Fruit fly (Drosophila melanogaster) whole organism, embryonic: ENCODE measurements around the gene Mec2.

ENCODE experiments used
- Atf3 ChIP-seq: fragments of 200-800 bp; sonication (Bioruptor generic); optimal IDR thresholded peaks from 3 replicates; lab custom pipeline; 2016; ENCODE audit warnings: missing biosample characterization, missing genetic modification characterization
- CG10543 ChIP-seq: fragments of 200-800 bp; sonication (Bioruptor generic); optimal IDR thresholded peaks from 3 replicates; lab custom pipeline; 2017; ENCODE audit warnings: missing biosample characterization, mild to moderate bottlenecking, missing genetic modification characterization, moderate library complexity
- CG11456 ChIP-seq: fragments of 200-800 bp; sonication (Bioruptor generic); IDR thresholded peaks from 3 replicates; pipeline ENCODE4 v1.3.6; 2022; ENCODE audit warnings: missing biosample characterization, missing genetic modification characterization
- CG11504 ChIP-seq: fragments of 200-800 bp; sonication (Bioruptor generic); optimal IDR thresholded peaks from 3 replicates; lab custom pipeline; 2019; ENCODE audit warnings: missing biosample characterization, mild to moderate bottlenecking, missing genetic modification characterization, moderate library complexity
- CG11560 ChIP-seq: fragments of 200-800 bp; sonication (Bioruptor generic); IDR thresholded peaks from 3 replicates; pipeline ENCODE4 v1.3.6; 2022; ENCODE audit warnings: missing biosample characterization, missing genetic modification characterization
- CG14710 ChIP-seq: fragments of 200-800 bp; sonication (Bioruptor generic); optimal IDR thresholded peaks from 3 replicates; lab custom pipeline; 2019; ENCODE audit warnings: missing biosample characterization, mild to moderate bottlenecking, missing genetic modification characterization, moderate library complexity
- CG15696 ChIP-seq: fragments of 200-800 bp; sonication (Bioruptor generic); optimal IDR thresholded peaks from 2 replicates; lab custom pipeline; 2019; ENCODE audit warnings: missing biosample characterization, mild to moderate bottlenecking, missing genetic modification characterization, moderate library complexity
- CG16815 ChIP-seq: fragments of 200-800 bp; sonication (Bioruptor generic); optimal IDR thresholded peaks from 3 replicates; lab custom pipeline; 2017; ENCODE audit warnings: missing biosample characterization, mild to moderate bottlenecking, missing genetic modification characterization
- CG18011 ChIP-seq: fragments of 200-800 bp; sonication (Bioruptor generic); optimal IDR thresholded peaks from 2 replicates; lab custom pipeline; 2017; ENCODE audit warnings: missing biosample characterization, missing genetic modification characterization, mild to moderate bottlenecking, moderate library complexity, missing genotype
- CG18262 ChIP-seq: fragments of 200-800 bp; optimal IDR thresholded peaks from 3 replicates; lab custom pipeline; 2019; ENCODE audit warnings: missing biosample characterization, mild to moderate bottlenecking, missing genetic modification characterization, moderate library complexity
- CG3163 ChIP-seq: fragments of 200-800 bp; sonication (Bioruptor generic); optimal IDR thresholded peaks from 3 replicates; lab custom pipeline; 2016; ENCODE audit warnings: missing biosample characterization, missing genetic modification characterization
- CG32767 ChIP-seq: fragments of 200-800 bp; sonication (Bioruptor generic); IDR thresholded peaks from 2 replicates; pipeline ENCODE4 v1.3.6; 2022; ENCODE audit warnings: missing biosample characterization, missing genetic modification characterization
- CG3281 ChIP-seq: fragments of 200-800 bp; sonication (Bioruptor generic); optimal IDR thresholded peaks from 3 replicates; lab custom pipeline; 2017; ENCODE audit warnings: missing biosample characterization, mild to moderate bottlenecking, missing genetic modification characterization
- CG3995 ChIP-seq: fragments of 200-800 bp; sonication (Bioruptor generic); optimal IDR thresholded peaks from 3 replicates; lab custom pipeline; 2016; ENCODE audit warnings: missing biosample characterization, missing genetic modification characterization
- CG4820 ChIP-seq: fragments of 200-800 bp; sonication (Bioruptor generic); optimal IDR thresholded peaks from 3 replicates; lab custom pipeline; 2016; ENCODE audit warnings: missing biosample characterization, missing genetic modification characterization
- CG6654 ChIP-seq: fragments of 200-800 bp; sonication (Bioruptor generic); optimal IDR thresholded peaks from 2 replicates; lab custom pipeline; 2017; ENCODE audit warnings: missing biosample characterization, mild to moderate bottlenecking, missing genetic modification characterization
- CG7556 ChIP-seq: fragments of 200-800 bp; sonication (Bioruptor generic); optimal IDR thresholded peaks from 2 replicates; lab custom pipeline; 2017; ENCODE audit warnings: missing biosample characterization, mild to moderate bottlenecking, missing genetic modification characterization
- CG7839 ChIP-seq: fragments of 200-800 bp; sonication (Bioruptor generic); optimal IDR thresholded peaks from 3 replicates; lab custom pipeline; 2018; ENCODE audit warnings: missing biosample characterization, mild to moderate bottlenecking, missing genetic modification characterization, moderate library complexity
- Dbx ChIP-seq: fragments of 200-800 bp; sonication (Bioruptor generic); IDR thresholded peaks from 3 replicates; pipeline ENCODE4 v1.3.6; 2022; ENCODE audit warnings: missing biosample characterization, missing genetic modification characterization
- Dref ChIP-seq: fragments of 200-800 bp; sonication (Bioruptor generic); IDR thresholded peaks from 2 replicates; pipeline ENCODE4 v1.3.6; 2022; ENCODE audit warnings: missing biosample characterization, missing genetic modification characterization
- E2f2 ChIP-seq: fragments of 200-800 bp; sonication (Bioruptor generic); IDR thresholded peaks from 2 replicates; pipeline ENCODE4 v1.3.6; 2022; ENCODE audit warnings: missing biosample characterization, missing genetic modification characterization
- Gsc ChIP-seq: fragments of 200-800 bp; sonication (Bioruptor generic); IDR thresholded peaks from 2 replicates; pipeline ENCODE4 v1.3.6; 2022; ENCODE audit warnings: missing biosample characterization, missing genetic modification characterization
- Med ChIP-seq: fragments of 200-800 bp; sonication (Bioruptor generic); peaks from one replicate; lab custom pipeline; 2016; ENCODE audit warnings: missing biosample characterization, missing genetic modification characterization, mild to moderate bottlenecking, inconsistent platforms, moderate library complexity
- Mrtf ChIP-seq: fragments of 200-800 bp; sonication (Bioruptor generic); IDR thresholded peaks from 3 replicates; pipeline ENCODE4 v1.3.6; 2022; ENCODE audit warnings: missing biosample characterization, missing genetic modification characterization
- Oli ChIP-seq: fragments of 200-800 bp; sonication (Bioruptor generic); optimal IDR thresholded peaks from 2 replicates; lab custom pipeline; 2018; ENCODE audit warnings: missing biosample characterization, mild to moderate bottlenecking, missing genetic modification characterization, moderate library complexity
- PHDP ChIP-seq: fragments of 200-800 bp; sonication (Bioruptor generic); optimal IDR thresholded peaks from 3 replicates; lab custom pipeline; 2018; ENCODE audit warnings: missing biosample characterization, mild to moderate bottlenecking, missing genetic modification characterization, moderate library complexity
- Ravus ChIP-seq: fragments of 200-800 bp; sonication (Bioruptor generic); IDR thresholded peaks from 2 replicates; pipeline ENCODE4 v1.3.6; 2022; ENCODE audit warnings: missing biosample characterization, missing genetic modification characterization
- Rx ChIP-seq: fragments of 200-800 bp; sonication (Bioruptor generic); IDR thresholded peaks from 2 replicates; pipeline ENCODE4 v1.3.6; 2022; ENCODE audit warnings: missing biosample characterization, missing genetic modification characterization
- Six4 ChIP-seq: fragments of 200-800 bp; sonication (Bioruptor generic); optimal IDR thresholded peaks from 2 replicates; lab custom pipeline; 2016; ENCODE audit warnings: missing biosample characterization, missing genetic modification characterization
- Sry-β ChIP-seq: fragments of 200-800 bp; sonication (Bioruptor generic); optimal IDR thresholded peaks from 2 replicates; lab custom pipeline; 2018; ENCODE audit warnings: missing biosample characterization, mild to moderate bottlenecking, missing genetic modification characterization, moderate library complexity
- ap ChIP-seq: fragments of 200-800 bp; sonication (Bioruptor generic); IDR thresholded peaks from 2 replicates; pipeline ENCODE4 v1.3.6; 2022; ENCODE audit warnings: missing biosample characterization, missing genetic modification characterization
- cad ChIP-seq: fragments of >200 bp; optimal IDR thresholded peaks from 2 replicates; lab custom pipeline; 2017; ENCODE audit warnings: missing biosample characterization, missing genetic modification characterization
- cas ChIP-seq: fragments of 200-800 bp; sonication (Bioruptor generic); IDR thresholded peaks from 2 replicates; pipeline ENCODE4 v1.3.6; 2022; ENCODE audit warnings: missing biosample characterization, missing genetic modification characterization
- chif ChIP-seq, 2 experiments: fragments of 200-800 bp; sonication (Bioruptor generic); optimal IDR thresholded peaks; 3 replicates each; lab custom pipeline; 2016; ENCODE audit warnings: missing biosample characterization in 2 of 2, missing genetic modification characterization in 2 of 2
- crol ChIP-seq: fragments of 200-800 bp; sonication (Bioruptor generic); IDR thresholded peaks from 2 replicates; pipeline ENCODE4 v1.3.6; 2022; ENCODE audit warnings: missing biosample characterization, missing genetic modification characterization
- dmrt11E ChIP-seq: fragments of 200-800 bp; sonication (Bioruptor generic); optimal IDR thresholded peaks from 3 replicates; lab custom pipeline; 2018; ENCODE audit warnings: missing biosample characterization, mild to moderate bottlenecking, missing genetic modification characterization, moderate library complexity
- eyg ChIP-seq: fragments of 200-800 bp; sonication (Bioruptor generic); optimal IDR thresholded peaks from 3 replicates; lab custom pipeline; 2016; ENCODE audit warnings: missing biosample characterization, missing genetic modification characterization
- gem ChIP-seq: fragments of 200-800 bp; sonication (Bioruptor generic); optimal IDR thresholded peaks from 2 replicates; lab custom pipeline; 2019; ENCODE audit warnings: missing biosample characterization, mild to moderate bottlenecking, missing genetic modification characterization, moderate library complexity
- gsb-n ChIP-seq: fragments of 200-800 bp; sonication (Bioruptor generic); optimal IDR thresholded peaks from 3 replicates; lab custom pipeline; 2018; ENCODE audit warnings: missing biosample characterization, mild to moderate bottlenecking, missing genetic modification characterization
- knrl ChIP-seq: fragments of 200-800 bp; sonication (Bioruptor generic); IDR thresholded peaks from 3 replicates; pipeline ENCODE4 v1.3.6; 2022; ENCODE audit warnings: missing biosample characterization, missing genetic modification characterization; ENCODE audit not compliant: partially characterized antibody
- lola ChIP-seq, 3 experiments: fragments of >200 bp in 2 of 3; fragments of 200-800 bp in 1 of 3; sonication (Bioruptor generic) in 1 of 3; optimal IDR thresholded peaks; 2 replicates each; lab custom pipeline; 2017 to 2019; ENCODE audit warnings: missing biosample characterization in 3 of 3, missing genetic modification characterization in 3 of 3, mild to moderate bottlenecking in 1 of 3, moderate library complexity in 1 of 3
- pum ChIP-seq: fragments of 200-800 bp; sonication (Bioruptor generic); optimal IDR thresholded peaks from 2 replicates; lab custom pipeline; 2016; ENCODE audit warnings: missing biosample characterization, missing genetic modification characterization
- sens ChIP-seq: fragments of 200-800 bp; sonication (Bioruptor generic); peaks from one replicate; lab custom pipeline; 2016; ENCODE audit warnings: missing biosample characterization, missing genetic modification characterization
- sens-2 ChIP-seq: fragments of 200-800 bp; sonication (Bioruptor generic); IDR thresholded peaks from 2 replicates; pipeline ENCODE4 v1.3.6; 2022; ENCODE audit warnings: missing biosample characterization, missing genetic modification characterization
- sim ChIP-seq: fragments of 200-800 bp; sonication (Bioruptor generic); IDR thresholded peaks from 2 replicates; pipeline ENCODE4 v1.3.6; 2022; ENCODE audit warnings: missing biosample characterization, missing genetic modification characterization
- tll ChIP-seq, 2 experiments: fragments of 200-800 bp in 1 of 2; fragments of >200 bp in 1 of 2; sonication (Bioruptor generic) in 1 of 2; optimal IDR thresholded peaks; 2 replicates each; lab custom pipeline; 2017 to 2019; ENCODE audit warnings: missing biosample characterization in 2 of 2, missing genetic modification characterization in 2 of 2, mild to moderate bottlenecking in 1 of 2, moderate library complexity in 1 of 2
- twi ChIP-seq: fragments of 200-800 bp; optimal IDR thresholded peaks from 2 replicates; lab custom pipeline; 2019; ENCODE audit warnings: missing biosample characterization, mild to moderate bottlenecking, missing genetic modification characterization, moderate library complexity
- vvl ChIP-seq: fragments of 200-800 bp; sonication (Bioruptor generic); IDR thresholded peaks from 2 replicates; pipeline ENCODE4 v1.3.6; 2022; ENCODE audit warnings: missing biosample characterization, missing genetic modification characterization
- z ChIP-seq: fragments of 200-800 bp; sonication (Bioruptor generic); IDR thresholded peaks from 3 replicates; pipeline ENCODE4 v1.3.6; 2022; ENCODE audit warnings: missing biosample characterization, missing genetic modification characterization
- zen2 ChIP-seq: fragments of 200-800 bp; sonication (Bioruptor generic); IDR thresholded peaks from 3 replicates; pipeline ENCODE4 v1.3.6; 2022; ENCODE audit warnings: missing biosample characterization, missing genetic modification characterization; ENCODE audit not compliant: partially characterized antibody

Gene Mec2

DNA sequence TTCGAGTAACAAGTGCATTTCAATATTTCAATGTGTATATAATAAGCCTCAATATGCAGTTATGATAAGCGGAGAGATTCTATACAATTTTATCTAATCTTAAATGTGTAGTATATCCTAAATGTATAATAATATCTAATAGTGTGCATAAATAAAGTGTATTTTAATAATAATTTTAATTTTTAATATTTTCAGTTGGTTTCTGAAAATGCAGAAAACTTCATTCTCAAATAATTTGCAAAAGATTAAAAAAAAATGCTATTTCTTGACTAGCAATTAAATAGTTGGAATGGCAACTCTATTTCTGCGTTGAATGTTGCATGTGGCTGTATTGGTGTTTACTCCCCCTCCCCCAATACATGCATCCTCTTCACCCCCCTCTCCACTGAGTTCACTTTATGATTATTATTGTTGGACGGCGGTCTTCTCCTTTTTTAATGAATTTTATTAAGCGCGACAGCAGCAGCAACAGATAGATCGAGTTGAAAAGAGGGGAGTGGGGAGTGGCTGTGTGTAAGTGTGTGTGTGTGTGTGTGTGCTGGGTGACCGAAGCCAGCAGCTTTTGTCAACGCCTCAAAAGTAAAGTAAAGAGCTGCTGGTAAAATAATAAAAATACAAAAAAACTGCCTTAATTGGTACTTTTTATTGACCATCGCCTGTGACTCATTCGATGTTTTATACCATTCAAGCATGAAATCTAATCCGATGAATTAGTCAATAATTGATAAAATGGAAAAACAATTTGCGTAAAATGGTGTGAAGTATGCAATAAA is 27.0 kb upstream of the Mec2 start:
- TF ChIP-seq Gsc (GFP tag; lab: Robert Waterston, UW) (no peak), gem (tag; lab: Kevin White, UChicago) (peak; percentile 8), CG18262 (peak; percentile 28), twi (tag; lab: Kevin White, UChicago) (no peak), zen2 (GFP tag; lab: Robert Waterston, UW) (no peak), Rx (no peak), eyg (no peak), gsb-n (no peak), CG7839 (tag; lab: Kevin White, UChicago) (no peak), CG11456 (GFP tag; lab: Robert Waterston, UW) (no peak), cad (no peak), vvl (GFP tag; lab: Robert Waterston, UW) (no peak), CG15696 (tag; lab: Kevin White, UChicago) (no peak), ap (GFP tag; lab: Robert Waterston, UW) (no peak), CG18011 (GFP tag; lab: Kevin White, UChicago) (peak; percentile 72), Oli (no peak), PHDP (no peak), CG16815 (no peak), dmrt11E (peak; percentile 8), CG3281 (GFP tag; lab: Kevin White, UChicago) (no peak), sens (GFP tag; lab: Kevin White, UChicago) (peak; percentile 62), Mrtf (no peak), Dref (no peak), tll (GFP tag; optimal IDR thresholded peaks at IDR 0.05; lab: Kevin White, UChicago) (no peak), z (GFP tag; lab: Robert Waterston, UW) (0 out of 3 replicates have a peak, but pooled peaks have one; percentile 19), lola (GFP tag; optimal IDR thresholded peaks at IDR 0.05; lab: Kevin White, UChicago) (peak in 1 of 3 experiments; percentile 24), Med (GFP tag; lab: Kevin White, UChicago) (no peak), CG11560 (tag; lab: Robert Waterston, UW) (no peak), CG3163 (GFP tag; lab: Kevin White, UChicago) (no peak), E2f2 (no peak), CG3995 (GFP tag; lab: Kevin White, UChicago) (no peak), CG4820 (GFP tag; lab: Kevin White, UChicago) (no peak), CG14710 (tag; lab: Kevin White, UChicago) (peak; percentile 3), CG11504 (tag; lab: Kevin White, UChicago) (peak; percentile 2), Dbx (GFP tag; lab: Robert Waterston, UW) (no peak), CG32767 (GFP tag; lab: Robert Waterston, UW) (no peak), sens-2 (GFP tag; lab: Robert Waterston, UW) (no peak), CG10543 (no peak), Six4 (no peak), cas (GFP tag; lab: Robert Waterston, UW) (no peak), Ravus (GFP tag; lab: Robert Waterston, UW) (no peak), pum (no peak), Sry-β (GFP tag; lab: Kevin White, UChicago) (peak; percentile 71), CG7556 (GFP tag; lab: Kevin White, UChicago) (no peak), sim (GFP tag; lab: Robert Waterston, UW) (no peak), CG6654 (no peak), crol (peak; percentile 75), chif (GFP tag; optimal IDR thresholded peaks at IDR 0.05; lab: Kevin White, UChicago) (no peak), knrl (GFP tag; lab: Robert Waterston, UW) (no peak), Atf3 (GFP tag; lab: Kevin White, UChicago) (no peak)
